Fruit fly (Drosophila melanogaster) whole organism, adult: ENCODE measurements around the gene sick.

ENCODE experiments used
- CG11617 ChIP-seq: fragments of 200-800 bp; sonication (Bioruptor generic); optimal IDR thresholded peaks from 2 replicates; lab custom pipeline; 2017; ENCODE audit warnings: mild to moderate bottlenecking, missing biosample characterization, missing genetic modification reagents, missing genetic modification characterization
- CG12768 ChIP-seq: fragments of 200-800 bp; sonication (Bioruptor generic); optimal IDR thresholded peaks from 2 replicates; lab custom pipeline; 2017; ENCODE audit warnings: missing biosample characterization, missing genetic modification characterization, mild to moderate bottlenecking, moderate library complexity, missing genetic modification reagents
- CG14711 ChIP-seq: fragments of 200-800 bp; sonication (Bioruptor generic); optimal IDR thresholded peaks from 2 replicates; lab custom pipeline; 2018; ENCODE audit warnings: missing biosample characterization, mild to moderate bottlenecking, missing genetic modification characterization, moderate library complexity
- CG1620 ChIP-seq: fragments of 200-800 bp; sonication (Bioruptor generic); optimal IDR thresholded peaks from 2 replicates; lab custom pipeline; 2016; ENCODE audit warnings: missing biosample characterization, missing genetic modification characterization
- CG33017 ChIP-seq: fragments of 200-800 bp; sonication (Bioruptor generic); optimal IDR thresholded peaks from 2 replicates; lab custom pipeline; 2018; ENCODE audit warnings: missing biosample characterization, mild to moderate bottlenecking, missing genetic modification characterization, moderate library complexity
- CG5204 ChIP-seq: fragments of 200-800 bp; sonication (Bioruptor generic); optimal IDR thresholded peaks from 2 replicates; lab custom pipeline; 2016; ENCODE audit warnings: missing biosample characterization, missing genetic modification characterization
- CG7045 ChIP-seq: fragments of 200-800 bp; sonication (Bioruptor generic); optimal IDR thresholded peaks from 2 replicates; lab custom pipeline; 2017; ENCODE audit warnings: missing biosample characterization, mild to moderate bottlenecking, missing genetic modification characterization
- CG7101 ChIP-seq: fragments of 200-800 bp; sonication (Bioruptor generic); optimal IDR thresholded peaks from 2 replicates; lab custom pipeline; 2018; ENCODE audit warnings: missing biosample characterization, mild to moderate bottlenecking, missing genetic modification characterization, moderate library complexity
- Clk ChIP-seq: fragments of 200-800 bp; sonication (Bioruptor generic); optimal IDR thresholded peaks from 2 replicates; lab custom pipeline; 2017; ENCODE audit warnings: missing biosample characterization, missing genetic modification characterization
- Crg-1 ChIP-seq: fragments of 200-800 bp; sonication (Bioruptor generic); optimal IDR thresholded peaks from 2 replicates; lab custom pipeline; 2016; ENCODE audit warnings: missing biosample characterization, missing genetic modification characterization
- Hr96 ChIP-seq: fragments of 200-800 bp; sonication (Bioruptor generic); optimal IDR thresholded peaks from 2 replicates; lab custom pipeline; 2016; ENCODE audit warnings: missing biosample characterization, missing genetic modification characterization
- Mnt ChIP-seq: fragments of 200-800 bp; sonication (Bioruptor generic); optimal IDR thresholded peaks from 2 replicates; lab custom pipeline; 2016; ENCODE audit warnings: missing biosample characterization, mild to moderate bottlenecking, missing genetic modification characterization
- bab1 ChIP-seq: fragments of 200-800 bp; sonication (Bioruptor generic); optimal IDR thresholded peaks from 3 replicates; lab custom pipeline; 2019; ENCODE audit warnings: missing biosample characterization, mild to moderate bottlenecking, missing genetic modification characterization, moderate library complexity
- cic ChIP-seq: fragments of 200-800 bp; sonication (Bioruptor generic); optimal IDR thresholded peaks from 2 replicates; lab custom pipeline; 2017; ENCODE audit warnings: missing biosample characterization, mild to moderate bottlenecking, missing genetic modification characterization, moderate library complexity
- cnc ChIP-seq, 2 experiments: fragments of >200 bp; optimal IDR thresholded peaks; 2 replicates each; lab custom pipeline; 2017
- kay ChIP-seq: fragments of 200-800 bp; sonication (Bioruptor generic); peaks from one replicate; lab custom pipeline; 2016; ENCODE audit warnings: missing biosample characterization, missing genetic modification characterization, borderline replicate concordance
- ovo ChIP-seq: fragments of 200-800 bp; sonication (Bioruptor generic); optimal IDR thresholded peaks from 2 replicates; lab custom pipeline; 2016; ENCODE audit warnings: missing biosample characterization, missing genetic modification characterization
- pad ChIP-seq: fragments of 200-800 bp; sonication (Bioruptor generic); optimal IDR thresholded peaks from 3 replicates; lab custom pipeline; 2017; ENCODE audit warnings: missing biosample characterization, missing genetic modification characterization, mild to moderate bottlenecking, moderate library complexity, missing genetic modification reagents
- tj ChIP-seq: fragments of 200-800 bp; sonication (Bioruptor generic); optimal IDR thresholded peaks from 3 replicates; lab custom pipeline; 2017; ENCODE audit warnings: missing biosample characterization, mild to moderate bottlenecking, missing genetic modification characterization, moderate library complexity
- toe ChIP-seq: fragments of 200-800 bp; sonication (Bioruptor generic); optimal IDR thresholded peaks from 2 replicates; lab custom pipeline; 2016; ENCODE audit warnings: missing biosample characterization, missing genetic modification characterization

Gene sick

DNA sequence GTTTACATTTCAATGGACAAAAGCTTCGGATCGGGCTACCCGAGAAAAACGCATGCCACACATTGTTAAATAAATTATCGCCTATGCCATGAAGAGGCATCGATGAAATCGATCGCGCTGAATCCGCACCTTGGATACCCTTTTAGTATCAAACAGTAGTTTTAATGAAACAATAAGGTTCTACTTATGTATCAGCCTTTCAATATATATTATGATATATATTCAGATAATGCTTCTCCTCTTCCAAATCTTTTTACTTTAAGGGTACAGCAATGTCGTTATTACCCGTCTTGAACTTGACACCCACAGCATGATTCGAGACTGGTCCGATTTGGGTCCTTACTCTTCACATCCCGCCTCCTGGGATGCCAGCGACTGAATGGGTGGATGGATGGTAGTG lies 3.8 kb downstream of the sick start:
- TF ChIP-seq CG12768 (GFP tag; lab: Kevin White, UChicago) (no peak), CG11617 (no peak), bab1 (no peak), Hr96 (GFP tag; lab: Kevin White, UChicago) (no peak), CG14711 (tag; lab: Kevin White, UChicago) (no peak), CG7045 (GFP tag; lab: Kevin White, UChicago) (no peak), CG1620 (no peak), CG5204 (GFP tag; lab: Kevin White, UChicago) (no peak)

DNA sequence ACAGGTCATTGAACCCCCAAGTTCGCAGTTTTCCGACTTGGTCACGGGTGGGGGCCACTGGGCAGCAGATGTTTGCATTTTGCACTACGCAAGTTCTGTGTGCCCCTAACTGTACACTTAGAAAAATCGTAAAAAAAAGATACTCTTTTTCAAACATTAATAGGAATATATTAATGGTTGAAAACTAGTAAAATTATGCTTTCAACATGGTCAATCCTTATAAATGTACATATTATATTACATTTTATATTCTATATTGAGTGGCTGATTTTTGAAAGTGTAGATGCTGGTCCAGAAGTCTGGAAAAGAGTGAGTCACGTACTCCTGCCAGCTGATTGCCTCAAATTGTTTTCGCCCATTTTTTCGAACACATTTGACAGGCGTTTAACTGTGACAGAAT lies 4.5 kb downstream of the sick start:
- TF ChIP-seq Crg-1 = no peak
- TF ChIP-seq Hr96 (GFP tag; lab: Kevin White, UChicago) = no peak
- no peak for TF ChIP-seq tj
- no peak for TF ChIP-seq bab1
- TF ChIP-seq Mnt (GFP tag; lab: Kevin White, UChicago) = no peak
- TF ChIP-seq ovo (GFP tag; lab: Kevin White, UChicago) = no peak
- no peak for TF ChIP-seq kay
- no peak for TF ChIP-seq CG1620
- no peak for TF ChIP-seq CG5204 (GFP tag; lab: Kevin White, UChicago)

DNA sequence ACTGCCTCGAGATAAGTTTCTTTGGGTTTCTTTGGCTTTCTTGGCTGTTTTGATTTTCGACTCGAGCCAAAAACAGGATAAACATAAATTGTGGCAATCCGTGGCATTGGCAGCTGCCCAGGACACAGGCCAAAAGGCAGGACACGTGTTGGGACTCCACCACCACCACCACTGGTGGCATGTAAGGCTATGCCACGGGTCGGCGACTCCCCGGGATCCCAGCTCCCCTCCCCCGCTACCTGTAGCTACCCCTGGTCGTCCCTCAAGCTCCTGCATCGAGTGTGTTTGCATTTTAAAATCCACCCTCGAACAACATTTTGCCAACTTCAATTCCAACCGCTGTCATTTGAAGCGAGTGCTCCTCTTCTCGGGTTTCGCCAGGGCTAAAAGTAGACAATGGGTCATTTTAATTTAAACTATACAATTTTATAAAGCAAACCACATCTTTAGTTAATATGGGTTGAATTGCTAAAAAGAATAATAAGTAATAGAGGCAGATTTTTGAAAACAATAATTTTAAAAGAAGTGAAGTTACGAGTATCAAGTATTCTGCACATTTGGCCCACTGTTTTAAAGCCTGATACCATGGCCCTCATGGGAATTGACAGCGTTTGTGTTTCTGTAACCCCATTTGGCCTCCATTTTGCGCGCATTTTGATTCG lies 5.9 kb downstream of the sick start:
- TF ChIP-seq Crg-1 (no peak), tj (no peak)

dm6 chr2L:19805007-19805406 lies 8.8 kb downstream of the sick start:
- TF ChIP-seq tj = no peak
- TF ChIP-seq CG7045 (GFP tag; lab: Kevin White, UChicago) = no peak

DNA sequence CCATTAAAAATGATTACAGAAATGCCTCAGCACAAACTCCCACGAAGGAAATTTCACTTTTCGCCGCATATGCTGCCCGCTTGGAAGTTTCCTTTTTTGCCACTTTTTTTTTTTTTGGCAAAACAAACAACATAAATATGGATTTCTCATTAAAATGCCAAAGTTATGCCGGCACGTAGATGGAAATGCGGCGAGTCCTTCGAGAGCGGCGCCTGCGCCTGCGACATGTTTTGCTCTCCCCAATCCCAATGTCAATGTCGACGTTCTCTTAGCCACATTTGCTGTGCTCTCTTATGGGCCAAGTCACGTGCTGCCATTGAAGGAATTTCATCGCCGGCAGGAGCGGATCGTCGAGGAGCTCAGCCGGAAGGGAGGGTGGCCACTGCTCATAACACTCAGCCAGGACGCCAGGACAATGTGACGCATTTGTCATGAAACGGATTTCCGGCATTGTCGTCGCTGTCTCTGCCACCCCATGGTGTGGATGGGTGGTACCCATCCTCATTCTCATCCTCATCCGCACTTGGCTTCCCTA lies 13.4 kb downstream of the sick start:
- TF ChIP-seq ovo (GFP tag; lab: Kevin White, UChicago) = no peak
- TF ChIP-seq CG11617 = no peak

DNA sequence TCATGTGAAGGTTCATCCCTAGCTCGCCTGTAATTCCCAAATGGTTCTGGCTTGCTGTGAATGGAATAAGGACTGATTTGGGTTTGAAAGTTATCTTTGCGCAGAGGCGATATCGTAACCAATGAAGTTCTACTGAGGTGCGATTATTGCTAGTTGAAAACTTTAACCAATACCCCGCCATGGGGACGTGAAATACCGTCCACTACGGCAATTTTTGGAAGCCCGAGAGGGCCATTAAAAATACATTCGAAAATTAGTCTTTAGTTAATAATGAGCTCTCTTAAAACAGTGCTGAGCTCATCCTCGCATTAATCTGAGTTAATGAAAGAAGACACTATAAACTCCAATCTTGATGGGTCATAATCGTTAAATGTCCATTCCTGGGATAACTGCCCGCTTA lies 14.5 kb downstream of the sick start:
- no peak for TF ChIP-seq Crg-1
- TF ChIP-seq CG33017 (tag; lab: Kevin White, UChicago) = no peak

DNA sequence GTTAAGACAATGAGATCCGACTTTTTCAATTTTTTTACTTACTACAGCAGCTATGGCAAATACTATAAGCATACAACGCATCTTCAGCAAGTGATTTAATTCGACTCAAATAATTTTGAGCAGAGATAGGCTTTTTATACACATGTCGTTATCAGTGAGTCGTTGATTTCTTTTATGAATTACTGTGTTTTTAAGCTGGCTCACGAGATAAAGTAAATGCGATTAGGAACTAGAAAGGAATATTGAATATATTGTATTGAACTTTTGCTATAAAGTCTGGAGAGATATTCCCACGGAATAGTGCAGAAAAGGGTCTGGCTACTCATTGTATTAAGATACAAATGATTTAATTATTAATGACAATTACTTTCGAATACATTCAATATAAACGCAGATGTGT lies 18.3 kb downstream of the sick start, which contains the start of gene CG13962:
CG13962 (minus strand) TSS at position 101 of the 400 bp plus-strand sequence.
- TF ChIP-seq ovo (GFP tag; lab: Kevin White, UChicago) (no peak), CG33017 (tag; lab: Kevin White, UChicago) (no peak), CG5204 (GFP tag; lab: Kevin White, UChicago) (no peak), bab1 (no peak), CG1620 (no peak), Clk (GFP tag; lab: Kevin White, UChicago) (no peak), kay (no peak), CG7045 (GFP tag; lab: Kevin White, UChicago) (no peak), CG12768 (GFP tag; lab: Kevin White, UChicago) (no peak)

DNA sequence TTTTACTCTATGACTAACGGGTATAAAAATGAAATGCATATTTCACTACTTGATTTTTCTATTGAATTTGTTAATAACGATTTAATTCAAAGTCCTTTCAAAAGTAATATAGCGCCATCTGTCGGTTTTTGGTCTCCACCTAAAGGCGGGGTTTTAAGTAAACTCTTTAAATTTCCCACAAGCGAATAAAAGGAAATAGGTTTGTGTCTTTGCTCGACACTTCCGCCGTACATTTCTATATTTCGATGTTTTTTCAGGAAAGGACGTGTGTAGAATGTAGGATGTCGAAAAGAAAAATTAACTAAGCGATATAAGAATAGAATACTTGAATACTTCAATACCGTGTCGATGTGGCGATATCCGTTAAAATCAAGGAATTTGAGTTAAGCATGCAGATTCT lies 21.0 kb downstream of the sick start:
- no peak for TF ChIP-seq cnc (optimal IDR thresholded peaks at IDR 0.05; lab: Kevin White, UChicago)
- TF ChIP-seq CG1620 = no peak
- no peak for TF ChIP-seq CG33017 (tag; lab: Kevin White, UChicago)
- no peak for TF ChIP-seq Mnt (GFP tag; lab: Kevin White, UChicago)
- TF ChIP-seq CG14711 (tag; lab: Kevin White, UChicago) = no peak
- TF ChIP-seq CG11617 = no peak
- no peak for TF ChIP-seq CG7101 (tag; lab: Kevin White, UChicago)
- no peak for TF ChIP-seq CG7045 (GFP tag; lab: Kevin White, UChicago)
- TF ChIP-seq bab1 = no peak
- no peak for TF ChIP-seq toe (GFP tag; lab: Kevin White, UChicago)
- no peak for TF ChIP-seq CG5204 (GFP tag; lab: Kevin White, UChicago)
- TF ChIP-seq Crg-1 = no peak
- TF ChIP-seq ovo (GFP tag; lab: Kevin White, UChicago) = no peak
- no peak for TF ChIP-seq Clk (GFP tag; lab: Kevin White, UChicago)
- no peak for TF ChIP-seq CG12768 (GFP tag; lab: Kevin White, UChicago)
- TF ChIP-seq pad (GFP tag; lab: Kevin White, UChicago) = no peak
- no peak for TF ChIP-seq cic (GFP tag; lab: Kevin White, UChicago)
- TF ChIP-seq kay = no peak
- no peak for TF ChIP-seq tj
- TF ChIP-seq Hr96 (GFP tag; lab: Kevin White, UChicago) = no peak
